Worm (Caenorhabditis elegans): ENCODE measurements around the gene vps-50.
A peak's percentile ranks its signal among the peaks of the same experiment; 100 is the strongest.

- TF ChIP-seq elt-3 (tag; optimal IDR thresholded peaks at IDR 0.05) (no peak), ces-1 (GFP tag; optimal IDR thresholded peaks at IDR 0.05) (no peak), nhr-77 (tag; optimal IDR thresholded peaks at IDR 0.05) (no peak), fkh-8 (tag; optimal IDR thresholded peaks at IDR 0.05) (no peak), nhr-28 (tag; optimal IDR thresholded peaks at IDR 0.05) (no peak), blmp-1 (tag; optimal IDR thresholded peaks at IDR 0.05) (no peak), snpc-4 (tag; optimal IDR thresholded peaks at IDR 0.05) (peak; percentile 2)
Observed at ce11 chrIII:10868653-10869392, at the start of gene vps-50, which contains the start of gene cey-4.

All from whole organism, L1 larva.